Fruit fly (Drosophila melanogaster) whole organism, embryonic: Measurements from ENCODE around the gene CG13258.
A peak's percentile ranks its signal among the peaks of the same experiment; 100 is the strongest.

Experiments
- ATbp ChIP-seq: fragments of 200-800 bp; sonication (Bioruptor generic); optimal IDR thresholded peaks from 2 replicates; lab custom pipeline; 2017; ENCODE audit warnings: missing biosample characterization, mild to moderate bottlenecking, missing genetic modification characterization, missing genetic modification reagents
- Antp ChIP-seq: fragments of 200-800 bp; sonication (Bioruptor generic); optimal IDR thresholded peaks from 3 replicates; lab custom pipeline; 2016; ENCODE audit warnings: missing biosample characterization, missing genetic modification characterization
- Asciz ChIP-seq: fragments of 200-800 bp; sonication (Bioruptor generic); optimal IDR thresholded peaks from 2 replicates; lab custom pipeline; 2017; ENCODE audit warnings: missing biosample characterization, mild to moderate bottlenecking, missing genetic modification characterization, missing genetic modification reagents
- Atf3 ChIP-seq: fragments of 200-800 bp; sonication (Bioruptor generic); optimal IDR thresholded peaks from 3 replicates; lab custom pipeline; 2016; ENCODE audit warnings: missing biosample characterization, missing genetic modification characterization
- B-H2 ChIP-seq: fragments of 200-800 bp; sonication (Bioruptor generic); optimal IDR thresholded peaks from 2 replicates; lab custom pipeline; 2018; ENCODE audit warnings: missing biosample characterization, mild to moderate bottlenecking, missing genetic modification characterization
- CG10979 ChIP-seq: fragments of 200-800 bp; sonication (Bioruptor generic); optimal IDR thresholded peaks from 2 replicates; lab custom pipeline; 2018; ENCODE audit warnings: missing biosample characterization, mild to moderate bottlenecking, missing genetic modification characterization, moderate library complexity
- CG1233 ChIP-seq: fragments of 200-800 bp; sonication (Bioruptor generic); optimal IDR thresholded peaks from 4 replicates; lab custom pipeline; 2018; ENCODE audit warnings: missing biosample characterization, mild to moderate bottlenecking, missing genetic modification characterization
- CG13123 ChIP-seq: fragments of 200-800 bp; sonication (Bioruptor generic); optimal IDR thresholded peaks from 2 replicates; lab custom pipeline; 2016; ENCODE audit warnings: missing biosample characterization, missing genetic modification characterization
- CG17359 ChIP-seq: fragments of 200-800 bp; sonication (Bioruptor generic); optimal IDR thresholded peaks from 3 replicates; lab custom pipeline; 2018; ENCODE audit warnings: missing biosample characterization, mild to moderate bottlenecking, missing genetic modification characterization, moderate library complexity
- CG30403 ChIP-seq: fragments of 200-800 bp; sonication (Bioruptor generic); optimal IDR thresholded peaks from 3 replicates; lab custom pipeline; 2016; ENCODE audit warnings: missing biosample characterization, missing genetic modification characterization
- CG33557 ChIP-seq: fragments of 200-800 bp; sonication (Bioruptor generic); optimal IDR thresholded peaks from 2 replicates; lab custom pipeline; 2019; ENCODE audit warnings: missing biosample characterization, mild to moderate bottlenecking, missing genetic modification characterization, moderate library complexity
- CG34224 ChIP-seq: fragments of 200-800 bp; sonication (Bioruptor generic); IDR thresholded peaks from 3 replicates; pipeline ENCODE4 v1.3.6; 2022; ENCODE audit warnings: missing biosample characterization, missing genetic modification characterization; ENCODE audit not compliant: partially characterized antibody
- CG3726 ChIP-seq: fragments of 200-800 bp; sonication (Bioruptor generic); IDR thresholded peaks from 3 replicates; pipeline ENCODE4, ENCODE4 v1.3.6; 2022; ENCODE audit warnings: missing biosample characterization, missing genetic modification characterization
- CG4282 ChIP-seq: fragments of 200-800 bp; sonication (Bioruptor generic); optimal IDR thresholded peaks from 2 replicates; lab custom pipeline; 2016; ENCODE audit warnings: missing biosample characterization, missing genetic modification characterization
- CG5180 ChIP-seq: fragments of 200-800 bp; sonication (Bioruptor generic); optimal IDR thresholded peaks from 3 replicates; lab custom pipeline; 2017; ENCODE audit warnings: missing biosample characterization, missing genetic modification characterization, mild to moderate bottlenecking, moderate library complexity, missing genetic modification reagents
- CG6683 ChIP-seq: fragments of 200-800 bp; sonication (Bioruptor generic); optimal IDR thresholded peaks from 2 replicates; lab custom pipeline; 2017; ENCODE audit warnings: missing biosample characterization, mild to moderate bottlenecking, missing genetic modification characterization, missing genetic modification reagents
- D ChIP-seq, 2 experiments: fragments of 200-800 bp in 1 of 2; fragments of >200 bp in 1 of 2; sonication (Bioruptor generic) in 1 of 2; optimal IDR thresholded peaks; 2 replicates in 1 of 2; 3 replicates in 1 of 2; lab custom pipeline; 2017; ENCODE audit warnings: mild to moderate bottlenecking in 1 of 2, missing biosample characterization in 1 of 2, missing genetic modification characterization in 1 of 2, missing genetic modification reagents in 1 of 2
- Dek ChIP-seq: fragments of 200-800 bp; sonication (Bioruptor generic); optimal IDR thresholded peaks from 3 replicates; lab custom pipeline; 2019; ENCODE audit warnings: missing biosample characterization, mild to moderate bottlenecking, missing genetic modification characterization, moderate library complexity
- Dref ChIP-seq: fragments of 200-800 bp; sonication (Bioruptor generic); IDR thresholded peaks from 2 replicates; pipeline ENCODE4 v1.3.6; 2022; ENCODE audit warnings: missing biosample characterization, missing genetic modification characterization
- Eip74EF ChIP-seq, 2 experiments: fragments of 200-800 bp in 1 of 2; fragments of >200 bp in 1 of 2; sonication (Bioruptor generic) in 1 of 2; optimal IDR thresholded peaks; 2 replicates each; lab custom pipeline; 2017 to 2019; ENCODE audit warnings: missing biosample characterization in 2 of 2, missing genetic modification characterization in 2 of 2, mild to moderate bottlenecking in 1 of 2, moderate library complexity in 1 of 2
- Hand ChIP-seq: fragments of 200-800 bp; sonication (Bioruptor generic); optimal IDR thresholded peaks from 2 replicates; lab custom pipeline; 2017; ENCODE audit warnings: mild to moderate bottlenecking, missing biosample characterization, missing genetic modification reagents, missing genetic modification characterization
- HmgZ ChIP-seq: fragments of 200-800 bp; sonication (Bioruptor generic); optimal IDR thresholded peaks from 2 replicates; lab custom pipeline; 2018; ENCODE audit warnings: missing biosample characterization, mild to moderate bottlenecking, missing genetic modification characterization
- Kr ChIP-seq: fragments of 200-800 bp; sonication (Bioruptor generic); optimal IDR thresholded peaks from 2 replicates; lab custom pipeline; 2017; ENCODE audit warnings: missing biosample characterization, mild to moderate bottlenecking, missing genetic modification characterization
- Rx ChIP-seq: fragments of 200-800 bp; sonication (Bioruptor generic); IDR thresholded peaks from 2 replicates; pipeline ENCODE4 v1.3.6; 2022; ENCODE audit warnings: missing biosample characterization, missing genetic modification characterization
- Taf1 ChIP-seq: fragments of 200-800 bp; sonication (Bioruptor generic); IDR thresholded peaks from 2 replicates; pipeline ENCODE4 v1.3.6; 2022; ENCODE audit warnings: missing biosample characterization, missing genetic modification characterization
- Vsx1 ChIP-seq: fragments of 200-800 bp; sonication (Bioruptor generic); optimal IDR thresholded peaks from 2 replicates; lab custom pipeline; 2017; ENCODE audit warnings: missing biosample characterization, mild to moderate bottlenecking, missing genetic modification characterization, missing genetic modification reagents
- Xrp1 ChIP-seq: fragments of 200-800 bp; sonication (Bioruptor generic); IDR thresholded peaks from 2 replicates; pipeline ENCODE4 v1.3.6; 2022; ENCODE audit warnings: missing biosample characterization, missing genetic modification characterization
- al ChIP-seq: fragments of 200-800 bp; sonication (Bioruptor generic); IDR thresholded peaks from 2 replicates; pipeline ENCODE4 v1.3.6; 2022; ENCODE audit warnings: missing biosample characterization, missing genetic modification characterization
- ato ChIP-seq: fragments of 200-800 bp; sonication (Bioruptor generic); IDR thresholded peaks from 2 replicates; pipeline ENCODE4 v1.3.6; 2022; ENCODE audit warnings: missing biosample characterization, missing genetic modification characterization; ENCODE audit not compliant: partially characterized antibody
- caup ChIP-seq: fragments of 200-800 bp; sonication (Bioruptor generic); optimal IDR thresholded peaks from 3 replicates; lab custom pipeline; 2017; ENCODE audit warnings: missing biosample characterization, mild to moderate bottlenecking, missing genetic modification characterization, moderate library complexity; ENCODE audit not compliant: severe bottlenecking
- crp ChIP-seq, 2 experiments: fragments of 200-800 bp; sonication (Bioruptor generic); optimal IDR thresholded peaks; 2 replicates in 1 of 2; 3 replicates in 1 of 2; lab custom pipeline; 2017; ENCODE audit warnings: missing biosample characterization in 2 of 2, missing genetic modification characterization in 2 of 2, mild to moderate bottlenecking in 1 of 2, moderate library complexity in 1 of 2
- danr ChIP-seq: fragments of 200-800 bp; sonication (Bioruptor generic); IDR thresholded peaks from 2 replicates; pipeline ENCODE4 v1.3.6; 2022; ENCODE audit warnings: missing biosample characterization, missing genetic modification characterization
- fd64A ChIP-seq: fragments of 200-800 bp; sonication (Bioruptor generic); optimal IDR thresholded peaks from 3 replicates; lab custom pipeline; 2018; ENCODE audit warnings: missing biosample characterization, mild to moderate bottlenecking, missing genetic modification characterization
- gcm ChIP-seq: fragments of 200-800 bp; sonication (Bioruptor generic); optimal IDR thresholded peaks from 2 replicates; lab custom pipeline; 2019; ENCODE audit warnings: missing biosample characterization, mild to moderate bottlenecking, missing genetic modification characterization, moderate library complexity
- gem ChIP-seq: fragments of 200-800 bp; sonication (Bioruptor generic); optimal IDR thresholded peaks from 2 replicates; lab custom pipeline; 2019; ENCODE audit warnings: missing biosample characterization, mild to moderate bottlenecking, missing genetic modification characterization, moderate library complexity
- hkb ChIP-seq, 2 experiments: fragments of 200-800 bp in 1 of 2; fragments of >200 bp in 1 of 2; sonication (Bioruptor generic) in 1 of 2; IDR thresholded peaks in 1 of 2; optimal IDR thresholded peaks in 1 of 2; 2 replicates each; pipeline versions ENCODE4 v1.3.6 to Lab custom; 2017 to 2022; ENCODE audit warnings: missing biosample characterization in 1 of 2, missing genetic modification characterization in 1 of 2
- kay ChIP-seq: fragments of 200-800 bp; sonication (Bioruptor generic); optimal IDR thresholded peaks from 2 replicates; lab custom pipeline; 2016; ENCODE audit warnings: missing biosample characterization, missing genetic modification characterization
- klu ChIP-seq: fragments of 200-800 bp; sonication (Bioruptor generic); IDR thresholded peaks from 2 replicates; pipeline ENCODE4 v1.3.6; 2022; ENCODE audit warnings: missing biosample characterization, missing genetic modification characterization
- knrl ChIP-seq: fragments of 200-800 bp; sonication (Bioruptor generic); IDR thresholded peaks from 3 replicates; pipeline ENCODE4 v1.3.6; 2022; ENCODE audit warnings: missing biosample characterization, missing genetic modification characterization; ENCODE audit not compliant: partially characterized antibody
- org-1 ChIP-seq: fragments of 200-800 bp; sonication (Bioruptor generic); optimal IDR thresholded peaks from 2 replicates; lab custom pipeline; 2017; ENCODE audit warnings: missing biosample characterization, missing genetic modification characterization
- pb ChIP-seq: fragments of 200-800 bp; sonication (Bioruptor generic); optimal IDR thresholded peaks from 3 replicates; lab custom pipeline; 2016; ENCODE audit warnings: missing biosample characterization, missing genetic modification characterization
- pum ChIP-seq: fragments of 200-800 bp; sonication (Bioruptor generic); optimal IDR thresholded peaks from 2 replicates; lab custom pipeline; 2016; ENCODE audit warnings: missing biosample characterization, missing genetic modification characterization
- salm ChIP-seq: fragments of 200-800 bp; sonication (Bioruptor generic); optimal IDR thresholded peaks from 2 replicates; lab custom pipeline; 2018; ENCODE audit warnings: missing biosample characterization, mild to moderate bottlenecking, missing genetic modification characterization
- sisA ChIP-seq: fragments of 200-800 bp; sonication (Bioruptor generic); IDR thresholded peaks from 2 replicates; pipeline ENCODE4 v1.3.6; 2022; ENCODE audit warnings: missing biosample characterization, missing genetic modification characterization
- tin ChIP-seq: fragments of 200-800 bp; sonication (Bioruptor generic); optimal IDR thresholded peaks from 3 replicates; lab custom pipeline; 2016; ENCODE audit warnings: missing biosample characterization, missing genetic modification characterization
- unc-4 ChIP-seq: fragments of 200-800 bp; sonication (Bioruptor generic); IDR thresholded peaks from 2 replicates; pipeline ENCODE4 v1.3.6; 2022; ENCODE audit warnings: missing biosample characterization, missing genetic modification characterization; ENCODE audit not compliant: partially characterized antibody

Gene CG13258

DNA sequence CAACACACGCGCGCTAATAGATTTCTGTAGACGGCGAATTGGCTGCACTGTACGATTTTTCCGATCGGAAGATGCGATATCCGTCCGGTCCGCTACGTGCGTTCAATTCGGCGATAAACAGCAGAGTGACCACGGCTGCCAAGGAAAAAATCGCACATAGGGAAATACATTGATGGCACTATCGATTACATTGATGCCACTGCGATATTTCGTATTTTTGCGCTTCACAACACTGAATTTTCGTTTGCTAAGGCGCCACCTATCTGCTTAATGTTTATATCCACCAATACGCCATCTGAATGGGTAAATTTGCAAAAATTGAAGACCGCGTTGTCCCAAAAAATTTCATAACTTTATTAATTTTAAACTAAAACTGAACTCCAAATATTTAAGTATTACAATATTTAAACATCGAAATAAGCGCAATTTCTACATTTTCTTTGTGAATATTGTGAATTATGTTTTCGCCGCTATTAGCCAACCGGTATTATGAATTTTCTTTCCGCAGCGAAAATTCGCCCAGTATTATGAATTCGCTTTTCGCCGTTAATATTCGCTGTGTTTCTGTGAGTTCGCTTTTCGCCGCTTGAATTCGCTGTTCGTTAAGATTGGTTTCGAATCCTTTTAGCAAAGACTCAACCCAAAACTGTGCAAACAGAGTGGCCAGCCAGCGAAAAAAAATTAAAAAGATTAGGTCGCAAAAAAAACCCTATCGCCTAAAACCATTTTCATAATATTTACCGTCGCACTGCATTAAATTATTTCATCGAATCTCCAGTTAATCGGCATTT is 5.0 kb downstream of the CG13258 start, which contains the start of the genes crp and pkaap (continued):
- no peak for TF ChIP-seq Kr (GFP tag; lab: Kevin White, UChicago)
- peak; percentile 75 for TF ChIP-seq Dek (tag; lab: Kevin White, UChicago)
- TF ChIP-seq klu = no peak
- TF ChIP-seq tin (GFP tag; lab: Kevin White, UChicago) = peak; percentile 90
- no peak for TF ChIP-seq gem (tag; lab: Kevin White, UChicago)
- TF ChIP-seq CG1233 (GFP tag; lab: Kevin White, UChicago) = peak; percentile 61
- TF ChIP-seq Xrp1 (GFP tag; lab: Robert Waterston, UW) = no peak
- TF ChIP-seq org-1 = peak; percentile 29
- TF ChIP-seq fd64A (GFP tag; lab: Kevin White, UChicago) = no peak
- TF ChIP-seq hkb (optimal IDR thresholded peaks at IDR 0.05; lab: Kevin White, UChicago) = peak; percentile 60
- no peak for TF ChIP-seq hkb (GFP tag; IDR thresholded peaks at IDR 0.05; lab: Robert Waterston, UW)
- peak; percentile 73 for TF ChIP-seq CG13123 (GFP tag; lab: Kevin White, UChicago)
- TF ChIP-seq Asciz (GFP tag; lab: Kevin White, UChicago) = peak; percentile 66
- TF ChIP-seq salm (tag; lab: Kevin White, UChicago) = peak; percentile 40
- TF ChIP-seq B-H2 = peak; percentile 90
- peak; percentile 54 for TF ChIP-seq pb
- no peak for TF ChIP-seq gcm (GFP tag; lab: Kevin White, UChicago)
- peak; percentile 88 for TF ChIP-seq CG30403 (GFP tag; lab: Kevin White, UChicago)
- peak; percentile 87 for TF ChIP-seq caup
- TF ChIP-seq knrl (GFP tag; lab: Robert Waterston, UW) = no peak
- peak; percentile 79 for TF ChIP-seq CG4282 (GFP tag; lab: Kevin White, UChicago)
- TF ChIP-seq ATbp (GFP tag; lab: Kevin White, UChicago) = peak; percentile 49
- peak; percentile 37 for TF ChIP-seq CG6683
- TF ChIP-seq Rx = no peak
- no peak for TF ChIP-seq sisA (GFP tag; lab: Robert Waterston, UW)
- peak; percentile 100 for TF ChIP-seq CG10979
- TF ChIP-seq Vsx1 (GFP tag; lab: Kevin White, UChicago) = peak; percentile 46
- TF ChIP-seq CG5180 = peak; percentile 14
- peak; percentile 87 for TF ChIP-seq pum (GFP tag; lab: Kevin White, UChicago)
- no peak for TF ChIP-seq D (optimal IDR thresholded peaks at IDR 0.05; lab: Kevin White, UChicago)
- peak; percentile 43 for TF ChIP-seq D (GFP tag; optimal IDR thresholded peaks at IDR 0.05; lab: Kevin White, UChicago)
- no peak for TF ChIP-seq Dref (GFP tag; lab: Robert Waterston, UW)
- TF ChIP-seq unc-4 (GFP tag; lab: Robert Waterston, UW) = no peak
- TF ChIP-seq CG34224 (GFP tag; lab: Robert Waterston, UW) = no peak
- peak; percentile 2 to 78 for TF ChIP-seq crp (GFP tag; optimal IDR thresholded peaks at IDR 0.05; lab: Kevin White, UChicago)
- peak; percentile 73 for TF ChIP-seq CG17359 (tag; lab: Kevin White, UChicago)
- no peak for TF ChIP-seq ato
- TF ChIP-seq Antp (GFP tag; lab: Kevin White, UChicago) = peak; percentile 94
- TF ChIP-seq Eip74EF (GFP tag; optimal IDR thresholded peaks at IDR 0.05; lab: Kevin White, UChicago) = peak in 1 of 2 experiments; percentile 59
- peak; percentile 37 for TF ChIP-seq CG33557 (GFP tag; lab: Kevin White, UChicago)
- no peak for TF ChIP-seq CG3726
- TF ChIP-seq kay = peak; percentile 33
- no peak for TF ChIP-seq Taf1
- no peak for TF ChIP-seq al (GFP tag; lab: Robert Waterston, UW)
- peak; percentile 78 for TF ChIP-seq HmgZ
- TF ChIP-seq Atf3 = peak; percentile 54
- TF ChIP-seq Hand (GFP tag; lab: Kevin White, UChicago) = peak; percentile 64
- TF ChIP-seq danr (GFP tag; lab: Robert Waterston, UW) = no peak
